Worm (Caenorhabditis elegans) whole organism, young adult: Measurements from ENCODE around the gene cest-1.2.

Experiments used
- T07F8.4 ChIP-seq: sonication (generic microtip); optimal IDR thresholded peaks from 2 replicates; lab custom pipeline; 2016; ENCODE audit warnings: mild to moderate bottlenecking, missing genetic modification characterization, moderate library complexity, missing compliant biosample characterization
- Y53F4B.3 ChIP-seq: fragments of 200-800 bp; sonication (Bioruptor generic); IDR thresholded peaks from 2 replicates; pipeline ENCODE4 v1.3.6; 2022; ENCODE audit warnings: missing genetic modification reagents, missing genetic modification characterization, missing compliant biosample characterization
- attf-5 ChIP-seq: fragments of 200-800 bp; sonication (Bioruptor generic); optimal IDR thresholded peaks from 2 replicates; lab custom pipeline; 2018; ENCODE audit warnings: mild to moderate bottlenecking, missing genetic modification characterization, missing compliant biosample characterization
- dpl-1 ChIP-seq: fragments of 150-350 bp; optimal IDR thresholded peaks from 2 replicates; lab custom pipeline; 2014; ENCODE audit warnings: missing biosample characterization, missing genetic modification reagents, missing genetic modification characterization
- nhr-90 ChIP-seq: sonication (generic microtip); optimal IDR thresholded peaks from 2 replicates; lab custom pipeline; 2016; ENCODE audit warnings: missing genotype, mild to moderate bottlenecking, missing genetic modification characterization, missing compliant biosample characterization
- ztf-28 ChIP-seq: fragments of 200-800 bp; sonication (Bioruptor generic); IDR thresholded peaks from 2 replicates; pipeline ENCODE4 v1.3.6; 2022; ENCODE audit warnings: missing genetic modification reagents, missing genetic modification characterization, missing compliant biosample characterization

ce11 chrV:14182860-14183259 lies 22.2 kb upstream of the cest-1.2 start, which contains the start of gene cest-2.3:
- TF ChIP-seq nhr-90 (no peak), attf-5 (GFP tag; lab: Kevin White, UChicago) (no peak), Y53F4B.3 (GFP tag; lab: Robert Waterston, UW) (no peak), dpl-1 (no peak), T07F8.4 (tag; lab: Kevin White, UChicago) (no peak), ztf-28 (GFP tag; lab: Robert Waterston, UW) (no peak)
